Worm (Caenorhabditis elegans) whole organism, young adult: ENCODE data around the gene F53F4.12.

Experiments used
- B0035.1 ChIP-seq: sonication (generic microtip); optimal IDR thresholded peaks from 2 replicates; lab custom pipeline; 2016; ENCODE audit warnings: missing genetic modification characterization, mild to moderate bottlenecking, missing compliant biosample characterization, missing genotype, missing genetic modification reagents
- D2030.7 ChIP-seq: fragments of 200-800 bp; sonication (Bioruptor generic); IDR thresholded peaks from 2 replicates; pipeline ENCODE4 v1.3.6; 2022; ENCODE audit warnings: missing genetic modification reagents, missing genetic modification characterization, missing compliant biosample characterization
- F33H1.4 ChIP-seq: fragments of 200-800 bp; sonication (Bioruptor generic); IDR thresholded peaks from 2 replicates; pipeline ENCODE4 v1.3.6; 2022; ENCODE audit warnings: missing genetic modification reagents, missing genetic modification characterization, missing compliant biosample characterization
- F49E8.2 ChIP-seq: sonication (generic microtip); optimal IDR thresholded peaks from 3 replicates; lab custom pipeline; 2017; ENCODE audit warnings: missing genetic modification characterization, mild to moderate bottlenecking, missing compliant biosample characterization, antibody characterized with exemption, moderate library complexity; ENCODE audit not compliant: insufficient read depth
- K11D2.4 ChIP-seq: fragments of 200-800 bp; sonication (Bioruptor generic); IDR thresholded peaks from 2 replicates; pipeline ENCODE4 v1.3.6; 2022; ENCODE audit warnings: missing genetic modification reagents, missing genetic modification characterization, missing compliant biosample characterization
- Y67H2A.10 ChIP-seq: fragments of 200-800 bp; sonication (Bioruptor generic); conservative IDR thresholded peaks from 2 replicates; pipeline ENCODE4 v1.3.6; 2022; ENCODE audit warnings: missing genetic modification reagents, missing genetic modification characterization, missing compliant biosample characterization
- ZK185.1 ChIP-seq: sonication (generic microtip); optimal IDR thresholded peaks from 2 replicates; lab custom pipeline; 2016; ENCODE audit warnings: mild to moderate bottlenecking, missing genetic modification characterization, missing compliant biosample characterization; ENCODE audit not compliant: poor library complexity, severe bottlenecking
- atf-7 ChIP-seq: sonication (generic microtip); optimal IDR thresholded peaks from 2 replicates; lab custom pipeline; 2017; ENCODE audit warnings: mild to moderate bottlenecking, missing genetic modification characterization, missing compliant biosample characterization
- attf-3 ChIP-seq: fragments of 200-800 bp; sonication (Bioruptor generic); conservative IDR thresholded peaks from 2 replicates; pipeline ENCODE4 v1.3.6; 2022; ENCODE audit warnings: missing genetic modification reagents, missing genetic modification characterization, missing compliant biosample characterization
- bed-2 ChIP-seq: fragments of 200-800 bp; sonication (Bioruptor generic); IDR thresholded peaks from 2 replicates; pipeline ENCODE4 v1.3.6; 2022; ENCODE audit warnings: missing genetic modification reagents, missing genetic modification characterization, missing compliant biosample characterization
- cebp-2 ChIP-seq: fragments of 200-800 bp; sonication (Bioruptor generic); IDR thresholded peaks from 2 replicates; pipeline ENCODE4 v1.3.6; 2022; ENCODE audit warnings: missing genetic modification characterization, missing compliant biosample characterization
- ceh-91 ChIP-seq: fragments of 200-800 bp; sonication (Bioruptor generic); IDR thresholded peaks from 2 replicates; pipeline ENCODE4 v1.3.6; 2022; ENCODE audit warnings: missing genetic modification reagents, missing genetic modification characterization, missing compliant biosample characterization
- chd-7 ChIP-seq: sonication (generic microtip); optimal IDR thresholded peaks from 2 replicates; lab custom pipeline; 2016; ENCODE audit warnings: mild to moderate bottlenecking, missing genetic modification characterization, moderate library complexity, missing compliant biosample characterization
- dpff-1 ChIP-seq: sonication (generic microtip); optimal IDR thresholded peaks from 2 replicates; lab custom pipeline; 2017; ENCODE audit warnings: mild to moderate bottlenecking, missing genetic modification characterization, missing compliant biosample characterization
- gei-17 ChIP-seq: fragments of 200-800 bp; sonication (Bioruptor generic); optimal IDR thresholded peaks from 2 replicates; lab custom pipeline; 2018; ENCODE audit warnings: mild to moderate bottlenecking, missing genetic modification characterization, missing compliant biosample characterization
- hlh-26 ChIP-seq: fragments of 200-800 bp; sonication (Bioruptor generic); conservative IDR thresholded peaks from 2 replicates; pipeline ENCODE4 v1.3.6; 2022; ENCODE audit warnings: missing genetic modification reagents, missing genetic modification characterization, missing compliant biosample characterization
- hmg-1.2 ChIP-seq: fragments of 200-800 bp; sonication (Bioruptor generic); IDR thresholded peaks from 2 replicates; pipeline ENCODE4 v1.3.6; 2022; ENCODE audit warnings: missing genetic modification reagents, missing genetic modification characterization, missing compliant biosample characterization
- lag-1 ChIP-seq: fragments of 200-800 bp; sonication (Bioruptor generic); IDR thresholded peaks from 2 replicates; pipeline ENCODE4 v1.3.6; 2022; ENCODE audit warnings: missing genetic modification reagents, missing genetic modification characterization, missing compliant biosample characterization
- let-607 ChIP-seq, 2 experiments: fragments of 200-800 bp in 1 of 2; sonication (Bioruptor generic) in 1 of 2; sonication (generic microtip) in 1 of 2; optimal IDR thresholded peaks; 2 replicates each; lab custom pipeline; 2016 to 2018; ENCODE audit warnings: mild to moderate bottlenecking in 2 of 2, missing compliant biosample characterization in 2 of 2, missing genetic modification characterization in 2 of 2, moderate library complexity in 2 of 2, missing genotype in 1 of 2
- lir-1 ChIP-seq: fragments of 200-800 bp; sonication (Bioruptor generic); conservative IDR thresholded peaks from 2 replicates; pipeline ENCODE4 v1.3.6; 2022; ENCODE audit warnings: missing genetic modification reagents, missing genetic modification characterization, missing compliant biosample characterization
- lsl-1 ChIP-seq: fragments of 200-800 bp; sonication (Bioruptor generic); optimal IDR thresholded peaks from 2 replicates; lab custom pipeline; 2018; ENCODE audit warnings: mild to moderate bottlenecking, missing genetic modification characterization, moderate library complexity, missing compliant biosample characterization
- lsy-27 ChIP-seq: sonication (generic microtip); optimal IDR thresholded peaks from 2 replicates; lab custom pipeline; 2017; ENCODE audit warnings: missing genetic modification characterization, mild to moderate bottlenecking, missing compliant biosample characterization, antibody characterized with exemption, missing genotype, borderline replicate concordance; ENCODE audit not compliant: insufficient read depth
- mxl-1 ChIP-seq: sonication (generic microtip); optimal IDR thresholded peaks from 2 replicates; lab custom pipeline; 2016; ENCODE audit warnings: missing genetic modification characterization, missing compliant biosample characterization
- rcor-1 ChIP-seq: fragments of 200-800 bp; sonication (Bioruptor generic); IDR thresholded peaks from 2 replicates; pipeline ENCODE4 v1.3.6; 2022; ENCODE audit warnings: missing genetic modification reagents, missing genetic modification characterization, missing compliant biosample characterization
- snpc-4 ChIP-seq, 5 experiments: fragments of 150-350 bp in 1 of 5; sonication (generic microtip) in 4 of 5; optimal IDR thresholded peaks; 2 replicates each; lab custom pipeline; 2014 to 2018; ENCODE audit warnings: missing genetic modification characterization in 5 of 5, missing biosample characterization in 3 of 5, antibody characterized with exemption in 2 of 5, mild to moderate bottlenecking in 2 of 5, missing compliant biosample characterization in 2 of 5, missing genotype in 2 of 5, moderate library complexity in 2 of 5, missing genetic modification reagents in 1 of 5
- somi-1 ChIP-seq: fragments of 200-800 bp; sonication (Bioruptor generic); optimal IDR thresholded peaks from 2 replicates; lab custom pipeline; 2018; ENCODE audit warnings: mild to moderate bottlenecking, missing genetic modification characterization, missing compliant biosample characterization
- tbx-9 ChIP-seq: sonication (generic microtip); optimal IDR thresholded peaks from 2 replicates; lab custom pipeline; 2016; ENCODE audit warnings: borderline replicate concordance, missing genetic modification characterization, inconsistent platforms, missing compliant biosample characterization
- tlf-1 ChIP-seq: fragments of 200-800 bp; sonication (Bioruptor generic); optimal IDR thresholded peaks from 2 replicates; lab custom pipeline; 2018; ENCODE audit warnings: mild to moderate bottlenecking, missing genetic modification characterization, missing compliant biosample characterization
- unc-130 ChIP-seq: sonication (generic microtip); optimal IDR thresholded peaks from 2 replicates; lab custom pipeline; 2016; ENCODE audit warnings: missing genetic modification reagents, missing genetic modification characterization, missing compliant biosample characterization

Gene F53F4.12

ce11 chrV:13598370-13598769 lies 27.5 kb upstream of the F53F4.12 start:
- no peak for TF ChIP-seq tbx-9 (tag; lab: Kevin White, UChicago)
- TF ChIP-seq cebp-2 (GFP tag; lab: Robert Waterston, UW) = no peak
- TF ChIP-seq dpff-1 (tag; lab: Kevin White, UChicago) = no peak
- no peak for TF ChIP-seq ceh-91 (GFP tag; lab: Robert Waterston, UW)
- no peak for TF ChIP-seq Y67H2A.10 (GFP tag; lab: Robert Waterston, UW)
- no peak for TF ChIP-seq lir-1 (GFP tag; lab: Robert Waterston, UW)
- TF ChIP-seq F33H1.4 (GFP tag; lab: Robert Waterston, UW) = no peak

ce11 chrV:13600882-13601281 lies 25.0 kb upstream of the F53F4.12 start, which contains the start of gene rdy-2:
Gene rdy-2 (minus strand): TSS chrV:13600982.
- TF ChIP-seq B0035.1 (tag; lab: Kevin White, UChicago) = no peak
- TF ChIP-seq hlh-26 (GFP tag; lab: Robert Waterston, UW) = no peak
- no peak for TF ChIP-seq unc-130 (GFP tag; lab: Kevin White, UChicago)
- no peak for TF ChIP-seq lsy-27 (tag; lab: Kevin White, UChicago)
- no peak for TF ChIP-seq mxl-1 (tag; lab: Kevin White, UChicago)
- no peak for TF ChIP-seq F49E8.2 (tag; lab: Kevin White, UChicago)
- no peak for TF ChIP-seq gei-17 (GFP tag; lab: Kevin White, UChicago)
- no peak for TF ChIP-seq ZK185.1
- no peak for TF ChIP-seq D2030.7 (GFP tag; lab: Robert Waterston, UW)
- no peak for TF ChIP-seq atf-7
- TF ChIP-seq chd-7 = no peak
- TF ChIP-seq K11D2.4 (GFP tag; lab: Robert Waterston, UW) = no peak

- TF ChIP-seq let-607 (tag; optimal IDR thresholded peaks at IDR 0.05; lab: Kevin White, UChicago) (no peak), attf-3 (GFP tag; lab: Robert Waterston, UW) (no peak), snpc-4 (GFP tag; optimal IDR thresholded peaks at IDR 0.05; lab: Kevin White, UChicago) (no peak), snpc-4 (tag; optimal IDR thresholded peaks at IDR 0.05; lab: Kevin White, UChicago) (no peak), tlf-1 (GFP tag; lab: Kevin White, UChicago) (no peak), lag-1 (no peak), lsl-1 (GFP tag; lab: Kevin White, UChicago) (no peak), rcor-1 (no peak)
Observed at ce11 chrV:13606651-13607242, 19.1 kb upstream of the F53F4.12 start, which contains the start of gene fmo-4. Gene fmo-4 (minus strand): TSS chrV:13606701.

ce11 chrV:13608486-13608885 lies 17.4 kb upstream of the F53F4.12 start:
- peak; percentile 30 for TF ChIP-seq somi-1 (GFP tag; lab: Kevin White, UChicago)
- TF ChIP-seq bed-2 (GFP tag; lab: Robert Waterston, UW) = no peak
- TF ChIP-seq, all 124 proteins: peak for 1

- peak; percentile 63 for TF ChIP-seq hmg-1.2
- TF ChIP-seq Y67H2A.10 (GFP tag; lab: Robert Waterston, UW) = no peak
Observed at ce11 chrV:13609806-13610205, 16.0 kb upstream of the F53F4.12 start.
